Worm (Caenorhabditis elegans): ENCODE measurements around the gene che-10.

DNA sequence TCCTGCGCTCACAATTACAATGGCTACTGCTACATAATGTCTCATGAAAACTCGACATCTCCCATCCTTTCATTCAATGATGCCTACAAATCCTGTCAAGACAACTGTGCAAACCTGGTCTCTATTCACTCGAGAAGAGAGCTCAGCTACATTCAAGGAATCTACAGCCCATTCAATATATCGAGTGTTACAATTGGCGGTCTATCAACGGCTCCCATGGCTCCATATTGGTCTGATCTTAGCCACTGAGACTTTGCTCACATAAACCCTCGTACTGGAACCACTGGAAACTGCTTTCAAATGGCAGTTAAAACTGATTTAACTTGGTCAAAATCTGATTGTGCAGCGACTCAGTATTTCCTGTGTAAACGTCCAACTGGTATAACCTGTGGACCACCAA lies 37.3 kb upstream of the che-10 start, which contains the start of gene T05A7.3:
- TF ChIP-seq hmg-4 (GFP tag; optimal IDR thresholded peaks at IDR 0.05) (no peak), hnd-1 (tag; optimal IDR thresholded peaks at IDR 0.05) (no peak), scrt-1 (GFP tag; IDR thresholded peaks at IDR 0.05) (no peak), sea-1 (GFP tag; conservative IDR thresholded peaks at IDR 0.05) (no peak), ceh-13 (GFP tag; optimal IDR thresholded peaks at IDR 0.05) (no peak), ama-1 (optimal IDR thresholded peaks at IDR 0.05) (no peak), pes-1 (GFP tag; IDR thresholded peaks at IDR 0.05) (no peak)
